Worm (Caenorhabditis elegans) whole organism, L4 larva: ENCODE results near the gene nhr-109.
A peak's percentile ranks its signal among the peaks of the same experiment; 100 is the strongest.

ENCODE experiments used
- D1046.2 ChIP-seq: fragments of 200-800 bp; sonication (Bioruptor generic); IDR thresholded peaks from 2 replicates; pipeline ENCODE4 v1.3.6; 2022; ENCODE audit warnings: missing genetic modification characterization, missing compliant biosample characterization
- F26F4.8 ChIP-seq: fragments of 200-800 bp; sonication (Bioruptor generic); conservative IDR thresholded peaks from 2 replicates; pipeline ENCODE4 v1.3.6; 2022; ENCODE audit warnings: missing genetic modification characterization, missing compliant biosample characterization
- F37D6.2 ChIP-seq: sonication (generic microtip); optimal IDR thresholded peaks from 2 replicates; lab custom pipeline; 2016; ENCODE audit warnings: mild to moderate bottlenecking, missing genetic modification characterization, missing compliant biosample characterization
- Y75B8A.6 ChIP-seq: fragments of 200-800 bp; sonication (Bioruptor generic); IDR thresholded peaks from 2 replicates; pipeline ENCODE4 v1.3.6; 2022; ENCODE audit warnings: missing genetic modification reagents, missing genetic modification characterization, missing compliant biosample characterization
- aha-1 ChIP-seq: fragments of 150-350 bp; peaks from one replicate; lab custom pipeline; 2014; ENCODE audit warnings: missing biosample characterization, missing genetic modification characterization
- attf-4 ChIP-seq: sonication (generic microtip); optimal IDR thresholded peaks from 3 replicates; lab custom pipeline; 2017; ENCODE audit warnings: missing biosample characterization, missing genetic modification characterization
- ceh-20 ChIP-seq: fragments of 200-800 bp; sonication (Bioruptor generic); IDR thresholded peaks from 2 replicates; pipeline ENCODE4 v1.3.6; 2022; ENCODE audit warnings: missing genetic modification reagents, missing genetic modification characterization, missing compliant biosample characterization
- ceh-28 ChIP-seq: fragments of 150-350 bp; optimal IDR thresholded peaks from 2 replicates; lab custom pipeline; 2014; ENCODE audit warnings: missing biosample characterization, missing genetic modification reagents, missing genetic modification characterization
- ceh-32 ChIP-seq: sonication (generic microtip); optimal IDR thresholded peaks from 2 replicates; lab custom pipeline; 2016; ENCODE audit warnings: mild to moderate bottlenecking, missing genetic modification characterization, missing compliant biosample characterization; ENCODE audit not compliant: poor library complexity
- ceh-44 ChIP-seq: fragments of 200-800 bp; sonication (Bioruptor generic); IDR thresholded peaks from 2 replicates; pipeline ENCODE4 v1.3.6; 2022; ENCODE audit warnings: missing genetic modification reagents, missing genetic modification characterization, missing compliant biosample characterization
- ceh-62 ChIP-seq: sonication (generic microtip); optimal IDR thresholded peaks from 2 replicates; lab custom pipeline; 2017; ENCODE audit warnings: missing biosample characterization, missing genetic modification characterization
- ceh-82 ChIP-seq: sonication (generic microtip); optimal IDR thresholded peaks from 2 replicates; lab custom pipeline; 2017; ENCODE audit warnings: missing biosample characterization, missing genetic modification characterization
- ctbp-1 ChIP-seq: fragments of 200-800 bp; sonication (Bioruptor generic); IDR thresholded peaks from 2 replicates; pipeline ENCODE4 v1.3.6; 2022; ENCODE audit warnings: missing genetic modification reagents, missing genetic modification characterization, missing compliant biosample characterization
- daf-12 ChIP-seq: fragments of 150-350 bp; optimal IDR thresholded peaks from 2 replicates; lab custom pipeline; 2014; ENCODE audit warnings: missing biosample characterization, missing genetic modification reagents, missing genetic modification characterization
- daf-16 ChIP-seq, 3 experiments: sonication (generic microtip); optimal IDR thresholded peaks; 2 replicates each; lab custom pipeline; 2016 to 2017; ENCODE audit warnings: missing genetic modification characterization in 3 of 3, missing genetic modification reagents in 3 of 3, mild to moderate bottlenecking in 2 of 3, missing compliant biosample characterization in 2 of 3, missing biosample characterization in 1 of 3, moderate library complexity in 1 of 3
- daf-8 ChIP-seq: fragments of 200-800 bp; sonication (Bioruptor generic); IDR thresholded peaks from 2 replicates; pipeline ENCODE4 v1.3.6; 2022; ENCODE audit warnings: missing genetic modification characterization, missing compliant biosample characterization
- dmd-9 ChIP-seq: fragments of 200-800 bp; sonication (Bioruptor generic); IDR thresholded peaks from 2 replicates; pipeline ENCODE4 v1.3.6; 2022; ENCODE audit warnings: missing genetic modification reagents, missing genetic modification characterization, missing compliant biosample characterization
- dve-1 ChIP-seq: sonication (generic microtip); optimal IDR thresholded peaks from 2 replicates; lab custom pipeline; 2017; ENCODE audit warnings: antibody characterized with exemption, mild to moderate bottlenecking, missing genetic modification characterization, missing compliant biosample characterization; ENCODE audit not compliant: insufficient read depth
- egl-27 ChIP-seq: sonication (generic microtip); optimal IDR thresholded peaks from 3 replicates; lab custom pipeline; 2017; ENCODE audit warnings: missing biosample characterization, missing genetic modification reagents, missing genetic modification characterization
- gei-8 ChIP-seq: fragments of 200-800 bp; sonication (Bioruptor generic); optimal IDR thresholded peaks from 2 replicates; lab custom pipeline; 2018; ENCODE audit warnings: mild to moderate bottlenecking, missing genetic modification characterization, missing compliant biosample characterization
- hmg-1.1 ChIP-seq: fragments of 200-800 bp; sonication (Bioruptor generic); IDR thresholded peaks from 2 replicates; pipeline ENCODE4 v1.3.6; 2022; ENCODE audit warnings: missing genetic modification reagents, missing genetic modification characterization, missing compliant biosample characterization
- jun-1 ChIP-seq: fragments of 150-350 bp; optimal IDR thresholded peaks from 2 replicates; lab custom pipeline; 2014; ENCODE audit warnings: missing biosample characterization, missing genetic modification reagents, missing genetic modification characterization
- lsy-2 ChIP-seq, 2 experiments: fragments of 150-350 bp in 1 of 2; sonication (generic microtip) in 1 of 2; optimal IDR thresholded peaks; 2 replicates each; lab custom pipeline; 2014 to 2017; ENCODE audit warnings: missing biosample characterization in 2 of 2, missing genetic modification characterization in 2 of 2
- madf-5 ChIP-seq, 2 experiments: fragments of 200-800 bp; sonication (Bioruptor generic); IDR thresholded peaks; 2 replicates each; pipeline ENCODE4 v1.3.6; 2022; ENCODE audit warnings: missing compliant biosample characterization in 2 of 2, missing genetic modification characterization in 2 of 2
- mdt-29 ChIP-seq: fragments of 200-800 bp; sonication (Bioruptor generic); IDR thresholded peaks from 2 replicates; pipeline ENCODE4 v1.3.6; 2022; ENCODE audit warnings: missing genetic modification reagents, missing genetic modification characterization, missing compliant biosample characterization
- mep-1 ChIP-seq: fragments of 150-350 bp; sonication (generic microtip); optimal IDR thresholded peaks from 3 replicates; lab custom pipeline; 2014; ENCODE audit warnings: missing biosample characterization, missing genetic modification characterization
- mes-2 ChIP-seq: sonication (generic microtip); optimal IDR thresholded peaks from 2 replicates; lab custom pipeline; 2016; ENCODE audit warnings: missing genotype, mild to moderate bottlenecking, missing genetic modification characterization, missing compliant biosample characterization; ENCODE audit not compliant: poor library complexity, severe bottlenecking
- mxl-2 ChIP-seq: fragments of 200-800 bp; sonication (Bioruptor generic); conservative IDR thresholded peaks from 2 replicates; pipeline ENCODE4 v1.3.6; 2022; ENCODE audit warnings: missing genetic modification reagents, missing genetic modification characterization, missing compliant biosample characterization
- nhr-11 ChIP-seq: fragments of 150-350 bp; optimal IDR thresholded peaks from 2 replicates; lab custom pipeline; 2014; ENCODE audit warnings: missing biosample characterization, missing genetic modification characterization
- nhr-25 ChIP-seq: sonication (generic microtip); optimal IDR thresholded peaks from 2 replicates; lab custom pipeline; 2017; ENCODE audit warnings: missing genetic modification characterization, mild to moderate bottlenecking, missing compliant biosample characterization, antibody characterized with exemption, moderate library complexity, borderline replicate concordance; ENCODE audit not compliant: insufficient read depth
- nhr-42 ChIP-seq: fragments of 200-800 bp; sonication (Bioruptor generic); IDR thresholded peaks from 2 replicates; pipeline ENCODE4 v1.3.6; 2022; ENCODE audit warnings: missing genetic modification characterization, missing compliant biosample characterization
- nhr-48 ChIP-seq: sonication (generic microtip); optimal IDR thresholded peaks from 2 replicates; lab custom pipeline; 2016; ENCODE audit warnings: mild to moderate bottlenecking, missing genetic modification characterization, missing compliant biosample characterization
- rbr-2 ChIP-seq: sonication (generic microtip); optimal IDR thresholded peaks from 2 replicates; lab custom pipeline; 2016; ENCODE audit warnings: missing genotype, missing genetic modification characterization, missing compliant biosample characterization
- skn-1 ChIP-seq: fragments of 150-350 bp; optimal IDR thresholded peaks from 2 replicates; lab custom pipeline; 2014; ENCODE audit warnings: missing biosample characterization, missing genetic modification characterization
- snpc-1.2 ChIP-seq: fragments of 200-800 bp; sonication (Bioruptor generic); IDR thresholded peaks from 2 replicates; pipeline ENCODE4 v1.3.6; 2022; ENCODE audit warnings: missing genetic modification reagents, missing genetic modification characterization, missing compliant biosample characterization
- snpc-4 ChIP-seq: fragments of 150-350 bp; optimal IDR thresholded peaks from 2 replicates; lab custom pipeline; 2014; ENCODE audit warnings: missing biosample characterization, missing genetic modification characterization
- spr-1 ChIP-seq: sonication (generic microtip); optimal IDR thresholded peaks from 2 replicates; lab custom pipeline; 2016; ENCODE audit warnings: mild to moderate bottlenecking, missing genetic modification characterization, missing compliant biosample characterization
- tag-97 ChIP-seq: fragments of 200-800 bp; sonication (Bioruptor generic); IDR thresholded peaks from 2 replicates; pipeline ENCODE4 v1.3.6; 2022; ENCODE audit warnings: missing genetic modification characterization, missing compliant biosample characterization
- unc-62 ChIP-seq, 3 experiments: fragments of 150-350 bp in 1 of 3; sonication (generic microtip); optimal IDR thresholded peaks in 2 of 3; peaks in 1 of 3; 1 replicate in 1 of 3; 2 replicates in 2 of 3; lab custom pipeline; 2014 to 2017; ENCODE audit warnings: missing biosample characterization in 3 of 3, missing genetic modification characterization in 3 of 3, missing genetic modification reagents in 3 of 3, missing genotype in 1 of 3
- zag-1 ChIP-seq: fragments of 150-350 bp; optimal IDR thresholded peaks from 2 replicates; lab custom pipeline; 2014; ENCODE audit warnings: missing biosample characterization, missing genetic modification characterization
- ztf-11 ChIP-seq: fragments of 150-350 bp; optimal IDR thresholded peaks from 2 replicates; lab custom pipeline; 2014; ENCODE audit warnings: missing biosample characterization, missing genetic modification characterization
- ztf-7 ChIP-seq: fragments of 150-350 bp; optimal IDR thresholded peaks from 2 replicates; lab custom pipeline; 2014; ENCODE audit warnings: missing biosample characterization, missing genetic modification characterization

The nhr-109 gene

DNA sequence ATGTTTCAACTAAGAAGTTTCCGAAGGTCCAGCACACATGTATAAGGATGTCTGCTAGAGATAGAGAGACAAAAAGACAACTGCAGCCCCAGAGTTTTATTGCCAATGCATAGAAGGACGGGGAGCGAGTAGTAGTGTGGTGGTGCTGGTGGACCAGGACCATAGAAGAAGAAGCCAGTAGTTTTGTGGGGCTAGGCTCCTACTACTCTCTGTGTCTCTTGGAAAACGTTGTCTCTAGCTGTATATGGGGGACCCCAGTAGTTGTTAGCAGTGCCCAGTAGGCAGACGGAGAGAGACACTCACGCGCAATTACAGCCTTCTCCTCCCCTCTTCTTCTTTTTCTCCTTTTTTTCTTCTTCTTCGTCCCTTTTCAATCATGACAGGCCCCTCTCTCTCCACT, 22.9 kb downstream of the nhr-109 start (continued):
- TF ChIP-seq Y75B8A.6 (no peak), egl-27 (no peak), spr-1 (tag; lab: Kevin White, UChicago) (no peak), nhr-42 (GFP tag; lab: Robert Waterston, UW) (no peak), dmd-9 (GFP tag; lab: Robert Waterston, UW) (no peak), nhr-25 (no peak), mes-2 (tag; lab: Kevin White, UChicago) (no peak), ceh-62 (no peak), D1046.2 (no peak), ceh-32 (tag; lab: Kevin White, UChicago) (no peak), attf-4 (tag; lab: Kevin White, UChicago) (no peak), unc-62 (GFP tag; optimal IDR thresholded peaks at IDR 0.05 in 1 of 2; lab: Kevin White, UChicago) (peak in 1 of 2 experiments; percentile 32), unc-62 (tag; optimal IDR thresholded peaks at IDR 0.05; lab: Kevin White, UChicago) (no peak), mxl-2 (GFP tag; lab: Robert Waterston, UW) (no peak), madf-5 (GFP tag; IDR thresholded peaks at IDR 0.05; lab: Robert Waterston, UW) (no peak), ztf-11 (tag; lab: Kevin White, UChicago) (no peak), tag-97 (no peak), nhr-48 (no peak), ctbp-1 (GFP tag; lab: Robert Waterston, UW) (0 out of 2 replicates have a peak, but pooled peaks have one; percentile 21), ceh-82 (tag; lab: Kevin White, UChicago) (no peak), lsy-2 (tag; optimal IDR thresholded peaks at IDR 0.05; lab: Kevin White, UChicago) (peak; percentile 17 to 49), ztf-7 (tag; lab: Kevin White, UChicago) (no peak), mep-1 (tag; lab: Kevin White, UChicago) (peak; percentile 21), hmg-1.1 (GFP tag; lab: Robert Waterston, UW) (peak; percentile 86), daf-12 (no peak), rbr-2 (tag; lab: Kevin White, UChicago) (peak; percentile 56), F26F4.8 (GFP tag; lab: Robert Waterston, UW) (no peak), jun-1 (no peak), snpc-1.2 (GFP tag; lab: Robert Waterston, UW) (no peak), daf-8 (GFP tag; lab: Robert Waterston, UW) (no peak), dve-1 (tag; lab: Kevin White, UChicago) (no peak), gei-8 (GFP tag; lab: Kevin White, UChicago) (no peak), snpc-4 (no peak), F37D6.2 (tag; lab: Kevin White, UChicago) (no peak), skn-1 (no peak), aha-1 (tag; lab: Kevin White, UChicago) (peak; percentile 84), mdt-29 (GFP tag; lab: Robert Waterston, UW) (no peak), ceh-20 (no peak)
- TF ChIP-seq, all 104 proteins: peak for 13

DNA sequence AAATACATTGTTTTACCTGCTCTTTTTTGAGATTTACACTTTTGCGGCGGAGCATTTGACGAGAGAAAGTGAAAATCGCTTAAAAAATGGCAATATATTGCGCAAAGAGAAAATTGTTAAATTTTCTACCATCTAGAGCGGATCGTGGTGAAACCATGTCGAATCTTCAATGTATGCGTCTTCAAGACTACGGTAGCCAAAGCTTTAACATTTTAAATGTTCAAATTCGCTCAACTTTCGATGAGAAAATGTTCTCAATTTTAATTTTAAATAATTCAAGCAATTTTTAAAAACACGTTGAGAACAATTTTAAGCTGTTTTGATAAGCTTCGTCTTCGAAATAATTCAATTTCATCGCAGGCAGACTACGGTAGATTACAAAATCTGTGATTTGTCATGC, 27.1 kb downstream of the nhr-109 start:
- TF ChIP-seq nhr-11, result no peak

DNA sequence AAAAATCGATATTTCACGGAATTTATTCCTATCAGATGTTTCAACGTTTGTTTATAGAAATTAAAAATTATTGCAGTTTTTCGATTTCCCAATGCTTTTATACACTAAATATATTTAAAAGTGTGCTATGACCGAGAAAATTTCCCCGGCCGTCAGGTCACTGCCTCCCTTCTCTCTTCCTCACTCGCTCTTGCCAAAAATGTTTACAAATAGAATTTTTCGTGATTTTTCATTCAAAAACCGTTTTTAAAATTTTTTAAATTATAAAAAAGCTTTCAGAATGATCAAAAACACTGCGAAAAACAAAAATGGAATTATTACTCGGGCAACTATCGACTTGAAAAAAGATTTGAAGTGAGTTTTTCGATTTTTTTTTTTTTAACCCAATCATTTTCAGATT, 27.7 kb downstream of the nhr-109 start, which contains the start of the genes T12C9.7 and vps-18:
Gene T12C9.7 (minus strand): TSS at position 101 of the 400 bp plus-strand sequence.
Gene vps-18 (plus strand): TSS at position 280 of the 400 bp plus-strand sequence.
- TF ChIP-seq daf-16 (GFP tag; optimal IDR thresholded peaks at IDR 0.05; lab: Kevin White, UChicago) (no peak), daf-16 (tag; optimal IDR thresholded peaks at IDR 0.05; lab: Kevin White, UChicago) (peak; percentile 5), ceh-44 (no peak), ctbp-1 (GFP tag; lab: Robert Waterston, UW) (no peak), ceh-28 (tag; lab: Kevin White, UChicago) (no peak), zag-1 (no peak), lsy-2 (tag; optimal IDR thresholded peaks at IDR 0.05; lab: Kevin White, UChicago) (no peak)
